3 fruit fly cellular contexts compared by ENCODE assay signal in genomic region chr3L:25108721-25109120, dm6.
TF ChIP-seq lines count a peak whose summit lies in the region.

No protein-coding gene starts in this region.

- no peak for TF ChIP-seq CTCF in whole organism, embryonic (GFP tag; optimal IDR thresholded peaks at IDR 0.05; lab: Kevin White, UChicago)

TF ChIP-seq in whole organism, embryonic, 481 proteins besides CTCF, POLR2A, EP300 and RAD21 (continues in another document):
- peak; percentile 14 for TF ChIP-seq CoRest (tag; optimal IDR thresholded peaks at IDR 0.05; lab: Kevin White, UChicago)
- TF ChIP-seq CG8290 (GFP tag; optimal IDR thresholded peaks at IDR 0.05; lab: Kevin White, UChicago), result no peak
- TF ChIP-seq CG8290 (tag; optimal IDR thresholded peaks at IDR 0.05; lab: Kevin White, UChicago), result peak in 1 of 2 experiments; percentile 5
- no peak for TF ChIP-seq Hand (GFP tag; optimal IDR thresholded peaks at IDR 0.05; lab: Kevin White, UChicago)
- 0 out of 3 replicates have a peak, but pooled peaks have one; percentile 19 for TF ChIP-seq CG17361 (GFP tag; IDR thresholded peaks at IDR 0.05; lab: Robert Waterston, UW)
- peak; percentile 97 for TF ChIP-seq CG1603 (tag; optimal IDR thresholded peaks at IDR 0.05; lab: Kevin White, UChicago)
- peak; percentile 22 for TF ChIP-seq pzg (GFP tag; optimal IDR thresholded peaks at IDR 0.05; lab: Kevin White, UChicago)
- no peak for TF ChIP-seq Fer3 (tag; optimal IDR thresholded peaks at IDR 0.05; lab: Kevin White, UChicago)
- TF ChIP-seq CG4617 (GFP tag; optimal IDR thresholded peaks at IDR 0.05; lab: Kevin White, UChicago; ENCODE audit: borderline replicate concordance), result peak; percentile 23
- TF ChIP-seq luna (GFP tag; optimal IDR thresholded peaks at IDR 0.05; lab: Kevin White, UChicago), result no peak
- peak; percentile 38 for TF ChIP-seq phol (tag; optimal IDR thresholded peaks at IDR 0.05; lab: Kevin White, UChicago)
- peak; percentile 98 for TF ChIP-seq CG1024 (GFP tag; IDR thresholded peaks at IDR 0.05; lab: Robert Waterston, UW)
- TF ChIP-seq CG11723 (GFP tag; optimal IDR thresholded peaks at IDR 0.05; lab: Kevin White, UChicago), result peak; percentile 37
- TF ChIP-seq CG14710 (tag; optimal IDR thresholded peaks at IDR 0.05; lab: Kevin White, UChicago), result peak; percentile 8
- peak; percentile 33 for TF ChIP-seq pfk (GFP tag; optimal IDR thresholded peaks at IDR 0.05; lab: Kevin White, UChicago)
- no peak for TF ChIP-seq Pdp1 (GFP tag; optimal IDR thresholded peaks at IDR 0.05; lab: Kevin White, UChicago)
- TF ChIP-seq Dfd (GFP tag; optimal IDR thresholded peaks at IDR 0.05; lab: Kevin White, UChicago), result peak in 1 of 2 experiments; percentile 25
- TF ChIP-seq CG2712 (tag; optimal IDR thresholded peaks at IDR 0.05; lab: Kevin White, UChicago), result peak; percentile 12
- peak; percentile 33 for TF ChIP-seq nmo (GFP tag; optimal IDR thresholded peaks at IDR 0.05; lab: Kevin White, UChicago)
- TF ChIP-seq CG30020 (tag; optimal IDR thresholded peaks at IDR 0.05; lab: Kevin White, UChicago), result peak; percentile 98
- peak; percentile 94 for TF ChIP-seq CG7357 (GFP tag; IDR thresholded peaks at IDR 0.05; lab: Robert Waterston, UW)
- no peak for TF ChIP-seq Vsx1 (GFP tag; optimal IDR thresholded peaks at IDR 0.05; lab: Kevin White, UChicago)
- TF ChIP-seq CG17802 (tag; optimal IDR thresholded peaks at IDR 0.05; lab: Kevin White, UChicago), result peak; percentile 97
- no peak for TF ChIP-seq grn (GFP tag; optimal IDR thresholded peaks at IDR 0.05; lab: Kevin White, UChicago)
- TF ChIP-seq ssp (GFP tag; IDR thresholded peaks at IDR 0.05; lab: Robert Waterston, UW), result peak; percentile 97
- TF ChIP-seq CG12659 (GFP tag; optimal IDR thresholded peaks at IDR 0.05; lab: Kevin White, UChicago), result peak; percentile 7
- no peak for TF ChIP-seq Fer1 (GFP tag; optimal IDR thresholded peaks at IDR 0.05; lab: Kevin White, UChicago)
- TF ChIP-seq Dref (GFP tag; IDR thresholded peaks at IDR 0.05; lab: Robert Waterston, UW), result peak; percentile 67
- TF ChIP-seq row (GFP tag; IDR thresholded peaks at IDR 0.05; lab: Robert Waterston, UW), result peak; percentile 71
- no peak for TF ChIP-seq CG12104 (GFP tag; optimal IDR thresholded peaks at IDR 0.05; lab: Kevin White, UChicago)

TF ChIP-seq in whole organism, pupa, 21 proteins besides CTCF, POLR2A, EP300 and RAD21:
- no peak for TF ChIP-seq Pif1B (GFP tag; optimal IDR thresholded peaks at IDR 0.05; lab: Kevin White, UChicago)
- peak; percentile 27 for TF ChIP-seq CG8159 (tag; optimal IDR thresholded peaks at IDR 0.05; lab: Kevin White, UChicago)

TF ChIP-seq in whole organism, wandering third instar larva, 38 proteins besides CTCF, POLR2A, EP300 and RAD21:
- peak; percentile 76 for TF ChIP-seq N (GFP tag; optimal IDR thresholded peaks at IDR 0.05; lab: Kevin White, UChicago)
- TF ChIP-seq Hr78 (GFP tag; optimal IDR thresholded peaks at IDR 0.05; lab: Kevin White, UChicago), result peak; percentile 25
- TF ChIP-seq Vsx2 (GFP tag; optimal IDR thresholded peaks at IDR 0.05; lab: Kevin White, UChicago; ENCODE audit: partially characterized antibody), result peak; percentile 2
- no peak for TF ChIP-seq jim (GFP tag; optimal IDR thresholded peaks at IDR 0.05; lab: Kevin White, UChicago)
- TF ChIP-seq sage (GFP tag; optimal IDR thresholded peaks at IDR 0.05; lab: Kevin White, UChicago), result no peak
- TF ChIP-seq brk (GFP tag; optimal IDR thresholded peaks at IDR 0.05; lab: Kevin White, UChicago), result no peak
- no peak for TF ChIP-seq foxo (GFP tag; optimal IDR thresholded peaks at IDR 0.05; lab: Kevin White, UChicago)

Comparison
In these comparisons a context has a peak if more than half of its experiments do, and no peak if none do; other contexts are left out.
1. Of the 10 proteins assayed by ChIP-seq in both whole organism, embryonic and whole organism, wandering third instar larva: peak only in whole organism, embryonic: none; only in whole organism, wandering third instar larva: Hr78; in both: none; in neither: 8; mixed calls (peak in some experiments, not most) for 1.